Fruit fly (Drosophila melanogaster) whole organism, adult: ENCODE data around the gene CG5776.
A peak's percentile ranks its signal among the peaks of the same experiment; 100 is the strongest.

Experiments used
- CG11617 ChIP-seq: fragments of 200-800 bp; sonication (Bioruptor generic); optimal IDR thresholded peaks from 2 replicates; lab custom pipeline; 2017; ENCODE audit warnings: mild to moderate bottlenecking, missing biosample characterization, missing genetic modification reagents, missing genetic modification characterization
- CG12768 ChIP-seq: fragments of 200-800 bp; sonication (Bioruptor generic); optimal IDR thresholded peaks from 2 replicates; lab custom pipeline; 2017; ENCODE audit warnings: missing biosample characterization, missing genetic modification characterization, mild to moderate bottlenecking, moderate library complexity, missing genetic modification reagents
- CG1620 ChIP-seq: fragments of 200-800 bp; sonication (Bioruptor generic); optimal IDR thresholded peaks from 2 replicates; lab custom pipeline; 2016; ENCODE audit warnings: missing biosample characterization, missing genetic modification characterization
- CG5204 ChIP-seq: fragments of 200-800 bp; sonication (Bioruptor generic); optimal IDR thresholded peaks from 2 replicates; lab custom pipeline; 2016; ENCODE audit warnings: missing biosample characterization, missing genetic modification characterization
- CG7045 ChIP-seq: fragments of 200-800 bp; sonication (Bioruptor generic); optimal IDR thresholded peaks from 2 replicates; lab custom pipeline; 2017; ENCODE audit warnings: missing biosample characterization, mild to moderate bottlenecking, missing genetic modification characterization
- CG7101 ChIP-seq: fragments of 200-800 bp; sonication (Bioruptor generic); optimal IDR thresholded peaks from 2 replicates; lab custom pipeline; 2018; ENCODE audit warnings: missing biosample characterization, mild to moderate bottlenecking, missing genetic modification characterization, moderate library complexity
- Clk ChIP-seq: fragments of 200-800 bp; sonication (Bioruptor generic); optimal IDR thresholded peaks from 2 replicates; lab custom pipeline; 2017; ENCODE audit warnings: missing biosample characterization, missing genetic modification characterization
- Crg-1 ChIP-seq: fragments of 200-800 bp; sonication (Bioruptor generic); optimal IDR thresholded peaks from 2 replicates; lab custom pipeline; 2016; ENCODE audit warnings: missing biosample characterization, missing genetic modification characterization
- Hr96 ChIP-seq: fragments of 200-800 bp; sonication (Bioruptor generic); optimal IDR thresholded peaks from 2 replicates; lab custom pipeline; 2016; ENCODE audit warnings: missing biosample characterization, missing genetic modification characterization
- Mnt ChIP-seq: fragments of 200-800 bp; sonication (Bioruptor generic); optimal IDR thresholded peaks from 2 replicates; lab custom pipeline; 2016; ENCODE audit warnings: missing biosample characterization, mild to moderate bottlenecking, missing genetic modification characterization
- bab1 ChIP-seq: fragments of 200-800 bp; sonication (Bioruptor generic); optimal IDR thresholded peaks from 3 replicates; lab custom pipeline; 2019; ENCODE audit warnings: missing biosample characterization, mild to moderate bottlenecking, missing genetic modification characterization, moderate library complexity
- cic ChIP-seq: fragments of 200-800 bp; sonication (Bioruptor generic); optimal IDR thresholded peaks from 2 replicates; lab custom pipeline; 2017; ENCODE audit warnings: missing biosample characterization, mild to moderate bottlenecking, missing genetic modification characterization, moderate library complexity
- cnc ChIP-seq, 2 experiments: fragments of >200 bp; optimal IDR thresholded peaks; 2 replicates each; lab custom pipeline; 2017
- kay ChIP-seq: fragments of 200-800 bp; sonication (Bioruptor generic); peaks from one replicate; lab custom pipeline; 2016; ENCODE audit warnings: missing biosample characterization, missing genetic modification characterization, borderline replicate concordance
- ovo ChIP-seq: fragments of 200-800 bp; sonication (Bioruptor generic); optimal IDR thresholded peaks from 2 replicates; lab custom pipeline; 2016; ENCODE audit warnings: missing biosample characterization, missing genetic modification characterization
- pad ChIP-seq: fragments of 200-800 bp; sonication (Bioruptor generic); optimal IDR thresholded peaks from 3 replicates; lab custom pipeline; 2017; ENCODE audit warnings: missing biosample characterization, missing genetic modification characterization, mild to moderate bottlenecking, moderate library complexity, missing genetic modification reagents
- tj ChIP-seq: fragments of 200-800 bp; sonication (Bioruptor generic); optimal IDR thresholded peaks from 3 replicates; lab custom pipeline; 2017; ENCODE audit warnings: missing biosample characterization, mild to moderate bottlenecking, missing genetic modification characterization, moderate library complexity
- toe ChIP-seq: fragments of 200-800 bp; sonication (Bioruptor generic); optimal IDR thresholded peaks from 2 replicates; lab custom pipeline; 2016; ENCODE audit warnings: missing biosample characterization, missing genetic modification characterization

CG5776 gene

dm6 chr2L:12694823-12695420, 9.3 kb downstream of the CG5776 start, which contains the start of the genes IFT43 and PICK1:
TSS of gene IFT43 (minus strand) at chr2L:12694988.
TSS of gene PICK1 (plus strand) at chr2L:12695033.
- TF ChIP-seq CG7101 (tag; lab: Kevin White, UChicago) (no peak), CG12768 (GFP tag; lab: Kevin White, UChicago) (no peak), Hr96 (GFP tag; lab: Kevin White, UChicago) (no peak), CG5204 (GFP tag; lab: Kevin White, UChicago) (no peak), Clk (GFP tag; lab: Kevin White, UChicago) (no peak), kay (no peak), Mnt (GFP tag; lab: Kevin White, UChicago) (no peak)

dm6 chr2L:12692343-12693079, 11.7 kb downstream of the CG5776 start, which contains the start of the genes CCT4 and CG6153:
TSS of gene CCT4 (minus strand) at chr2L:12692934.
TSS of gene CG6153 (plus strand) at chr2L:12692993.
- TF ChIP-seq cnc (optimal IDR thresholded peaks at IDR 0.05; lab: Kevin White, UChicago) (peak in 1 of 2 experiments; percentile 58), toe (GFP tag; lab: Kevin White, UChicago) (no peak), CG1620 (GFP tag; lab: Kevin White, UChicago) (no peak), kay (no peak), CG7045 (GFP tag; lab: Kevin White, UChicago) (no peak), Crg-1 (GFP tag; lab: Kevin White, UChicago) (no peak), cic (GFP tag; lab: Kevin White, UChicago) (no peak), pad (no peak), Mnt (GFP tag; lab: Kevin White, UChicago) (peak; percentile 75), CG5204 (GFP tag; lab: Kevin White, UChicago) (no peak), bab1 (GFP tag; lab: Kevin White, UChicago) (no peak)

DNA sequence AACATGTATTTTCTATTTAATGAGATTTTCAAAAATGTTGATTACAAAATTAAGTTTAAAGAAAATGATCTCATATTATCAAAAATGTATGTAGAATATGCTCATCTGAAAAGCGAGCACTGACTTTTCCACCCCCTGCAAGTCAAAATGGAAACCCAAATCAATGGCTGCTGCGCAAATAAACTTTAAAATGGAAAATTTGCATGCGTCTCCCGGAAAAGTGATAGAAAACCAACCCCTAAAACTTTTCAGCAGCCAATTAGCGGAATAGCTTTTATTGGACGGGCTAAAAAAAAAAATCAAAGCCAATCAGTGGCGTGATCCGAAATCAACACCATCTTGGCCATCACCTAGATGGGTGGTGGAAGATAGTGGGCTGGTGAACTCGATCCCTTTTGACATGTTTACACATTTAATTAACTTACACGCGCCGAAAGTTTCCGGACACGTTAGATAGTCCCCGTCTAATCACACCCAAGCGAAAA, 14.9 kb downstream of the CG5776 start:
- TF ChIP-seq CG7045 (GFP tag; lab: Kevin White, UChicago), result no peak

dm6 chr2L:12686811-12687210, 17.4 kb downstream of the CG5776 start:
- TF ChIP-seq CG11617 (GFP tag; lab: Kevin White, UChicago) (no peak), kay (no peak)

dm6 chr2L:12681603-12682368, 22.5 kb downstream of the CG5776 start:
- TF ChIP-seq Hr96 (GFP tag; lab: Kevin White, UChicago) (no peak), Clk (GFP tag; lab: Kevin White, UChicago) (no peak), cic (GFP tag; lab: Kevin White, UChicago) (no peak)

DNA sequence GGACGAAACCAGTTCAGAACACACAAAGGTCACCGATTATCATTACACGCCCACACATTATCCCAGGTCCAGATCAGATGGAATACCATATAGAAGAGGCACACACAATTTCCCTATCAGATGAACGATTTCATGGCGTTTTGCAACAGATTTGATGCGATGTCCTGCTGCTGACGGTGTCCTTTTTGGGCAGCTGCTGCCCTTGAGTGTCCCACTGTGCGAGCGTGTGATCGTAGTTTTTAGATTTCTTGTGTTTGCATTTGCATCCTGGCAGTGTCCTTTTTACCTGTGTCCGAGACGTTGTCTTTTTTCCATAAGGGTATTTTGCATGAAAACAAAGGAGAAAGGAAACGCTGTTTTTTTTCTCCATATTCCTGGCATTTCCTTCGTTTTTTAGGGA, 24.9 kb downstream of the CG5776 start:
- TF ChIP-seq ovo (GFP tag; lab: Kevin White, UChicago) (no peak), toe (GFP tag; lab: Kevin White, UChicago) (no peak), Crg-1 (GFP tag; lab: Kevin White, UChicago) (no peak), Clk (GFP tag; lab: Kevin White, UChicago) (no peak), cnc (optimal IDR thresholded peaks at IDR 0.05; lab: Kevin White, UChicago) (no peak)

DNA sequence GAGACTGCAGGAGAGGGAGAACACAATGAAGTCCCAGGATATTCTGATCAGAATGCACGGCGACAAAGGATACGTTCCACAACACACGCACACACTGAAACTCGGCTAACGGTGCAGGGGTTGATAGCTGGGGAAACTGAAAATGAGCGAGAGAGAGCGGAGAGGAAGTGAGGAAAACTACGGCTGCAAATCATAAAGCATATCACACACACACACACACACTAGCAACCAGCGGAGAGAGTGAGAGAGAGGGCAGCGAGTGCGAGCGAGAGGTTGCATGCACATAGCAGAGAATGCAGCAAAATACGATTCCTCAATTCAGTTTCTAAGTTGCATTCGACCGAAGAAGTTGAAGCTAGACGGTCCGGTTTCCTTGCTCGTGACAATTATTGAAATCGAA, 26.0 kb downstream of the CG5776 start:
- TF ChIP-seq tj (no peak), CG7101 (tag; lab: Kevin White, UChicago) (no peak), pad (peak; percentile 84)

- TF ChIP-seq bab1 (GFP tag; lab: Kevin White, UChicago), result no peak
- TF ChIP-seq cic (GFP tag; lab: Kevin White, UChicago), result no peak
- TF ChIP-seq CG11617 (GFP tag; lab: Kevin White, UChicago), result no peak
- no peak for TF ChIP-seq Mnt (GFP tag; lab: Kevin White, UChicago)
- TF ChIP-seq Clk (GFP tag; lab: Kevin White, UChicago), result no peak
- TF ChIP-seq ovo (GFP tag; lab: Kevin White, UChicago), result no peak
- no peak for TF ChIP-seq CG12768 (GFP tag; lab: Kevin White, UChicago)
- TF ChIP-seq tj, result no peak
- no peak for TF ChIP-seq Hr96 (GFP tag; lab: Kevin White, UChicago)
- no peak for TF ChIP-seq CG7045 (GFP tag; lab: Kevin White, UChicago)
These were observed 29.9 kb downstream of the CG5776 start for dm6 chr2L:12674365-12674764.
